Worm (Caenorhabditis elegans): ENCODE data around the gene rpl-29.
A peak's percentile ranks its signal among the peaks of the same experiment; 100 is the strongest.

rpl-29 gene

DNA sequence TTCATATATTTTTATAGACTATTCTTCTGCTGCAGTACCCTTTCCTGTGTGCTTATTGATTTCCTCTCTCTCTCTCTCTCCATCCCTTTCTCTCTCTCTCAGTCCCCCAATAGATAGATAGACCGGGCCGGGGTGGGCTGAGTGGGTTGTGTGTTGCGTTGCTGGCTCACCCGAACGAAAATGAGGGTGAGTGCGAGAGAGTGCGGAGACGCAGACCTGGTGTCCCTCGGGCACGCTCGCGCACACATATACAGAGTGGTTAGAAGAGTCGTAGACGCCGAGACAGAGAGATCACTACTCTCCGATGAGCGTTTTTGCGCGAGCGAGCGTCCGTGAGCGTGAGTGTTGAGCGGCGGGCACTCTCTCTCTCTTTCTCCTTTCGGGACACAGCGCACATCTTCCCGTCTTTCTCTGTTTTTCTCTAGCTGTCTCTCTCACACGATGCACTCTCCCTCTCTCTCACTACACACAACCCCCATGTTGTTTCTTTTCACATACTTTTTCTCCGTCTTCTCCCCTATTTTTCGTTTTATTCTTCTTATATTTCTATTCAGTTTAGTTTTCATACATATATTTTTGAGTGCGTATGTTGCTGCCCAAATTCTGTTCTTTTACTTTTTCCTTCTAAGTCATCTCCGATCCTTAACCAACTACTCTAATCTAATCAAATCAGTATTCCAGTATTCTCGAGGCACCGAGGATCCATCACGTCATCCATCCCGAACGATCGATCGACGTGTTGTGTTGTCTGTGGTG lies 5.6 kb downstream of the rpl-29 start, which contains the start of gene lin-66 (continued):
- TF ChIP-seq lin-13 (GFP tag; optimal IDR thresholded peaks at IDR 0.05) (peak; percentile 78), F16B12.6 (tag; optimal IDR thresholded peaks at IDR 0.05) (peak; percentile 35), fkh-10 (GFP tag; optimal IDR thresholded peaks at IDR 0.05) (peak; percentile 61), ceh-88 (GFP tag; IDR thresholded peaks at IDR 0.05) (no peak), zip-4 (GFP tag; optimal IDR thresholded peaks at IDR 0.05) (peak; percentile 64), C04F5.9 (tag; optimal IDR thresholded peaks at IDR 0.05) (no peak), nhr-19 (GFP tag; conservative IDR thresholded peaks at IDR 0.05) (peak; percentile 78), nhr-12 (tag; optimal IDR thresholded peaks at IDR 0.05) (no peak), lin-14 (GFP tag; optimal IDR thresholded peaks at IDR 0.05) (peak; percentile 97), nhr-11 (tag; optimal IDR thresholded peaks at IDR 0.05) (peak; percentile 26), fkh-4 (tag; optimal IDR thresholded peaks at IDR 0.05; ENCODE audit: borderline replicate concordance) (no peak), mep-1 (tag; optimal IDR thresholded peaks at IDR 0.05) (peak; percentile 41), hlh-17 (GFP tag; optimal IDR thresholded peaks at IDR 0.05; ENCODE audit: borderline replicate concordance) (no peak), unc-30 (tag; optimal IDR thresholded peaks at IDR 0.05) (no peak), lir-3 (tag; optimal IDR thresholded peaks at IDR 0.05; ENCODE audit: poor library complexity) (peak; percentile 62), nhr-71 (tag; optimal IDR thresholded peaks at IDR 0.05) (peak; percentile 96), zag-1 (tag; optimal IDR thresholded peaks at IDR 0.05) (no peak), jun-1 (tag; optimal IDR thresholded peaks at IDR 0.05) (peak; percentile 85), unc-98 (GFP tag; IDR thresholded peaks at IDR 0.05) (no peak), blmp-1 (tag; optimal IDR thresholded peaks at IDR 0.05) (peak; percentile 73), ceh-82 (tag; optimal IDR thresholded peaks at IDR 0.05) (peak; percentile 73 to 89 (median 80)), efl-1 (optimal IDR thresholded peaks at IDR 0.05) (peak; percentile 71 to 81), efl-1 (GFP tag; optimal IDR thresholded peaks at IDR 0.05 in 1 of 2) (peak; percentile 24 to 92), snpc-4 (tag; optimal IDR thresholded peaks at IDR 0.05) (peak; percentile 33), unc-62 (GFP tag; optimal IDR thresholded peaks at IDR 0.05) (no peak), pag-3 (tag; optimal IDR thresholded peaks at IDR 0.05; ENCODE audit: borderline replicate concordance, insufficient read depth) (no peak), lin-35 (GFP tag; optimal IDR thresholded peaks at IDR 0.05) (peak; percentile 56 to 68), nhr-20 (tag; optimal IDR thresholded peaks at IDR 0.05) (peak; percentile 90), mdl-1 (tag; optimal IDR thresholded peaks at IDR 0.05) (peak in 1 of 2 experiments; percentile 90), mab-9 (GFP tag; IDR thresholded peaks at IDR 0.05) (peak; percentile 64), nhr-237 (tag; optimal IDR thresholded peaks at IDR 0.05) (no peak), unc-130 (tag; optimal IDR thresholded peaks at IDR 0.05) (peak; percentile 51), ama-1 (optimal IDR thresholded peaks at IDR 0.05) (no peak), dsc-1 (tag; optimal IDR thresholded peaks at IDR 0.05) (peak; percentile 75), C16A3.4 (tag; optimal IDR thresholded peaks at IDR 0.05) (peak; percentile 83), rnt-1 (tag; optimal IDR thresholded peaks at IDR 0.05) (peak; percentile 63), hlh-4 (tag; optimal IDR thresholded peaks at IDR 0.05) (no peak), tlp-1 (tag; optimal IDR thresholded peaks at IDR 0.05) (no peak), snu-23 (GFP tag; optimal IDR thresholded peaks at IDR 0.05) (peak; percentile 96), efl-3 (GFP tag; optimal IDR thresholded peaks at IDR 0.05) (no peak), alr-1 (tag; optimal IDR thresholded peaks at IDR 0.05; ENCODE audit: borderline replicate concordance) (no peak), lin-39 (tag; optimal IDR thresholded peaks at IDR 0.05) (no peak), nhr-77 (tag; optimal IDR thresholded peaks at IDR 0.05) (peak; percentile 84), fos-1 (tag; optimal IDR thresholded peaks at IDR 0.05) (peak; percentile 51), ceh-8 (GFP tag; optimal IDR thresholded peaks at IDR 0.05) (peak; percentile 62)
